Fruit fly (Drosophila melanogaster) whole organism, pupa: ENCODE results near the gene SdhD.

Experiments used
- CG10348 ChIP-seq: fragments of 200-800 bp; sonication (Bioruptor generic); IDR thresholded peaks from 2 replicates; pipeline ENCODE4 v1.3.6; 2022; ENCODE audit warnings: missing biosample characterization, missing genetic modification characterization
- CG12605 ChIP-seq: fragments of 200-800 bp; sonication (Bioruptor generic); IDR thresholded peaks from 2 replicates; pipeline ENCODE4 v1.3.6; 2022; ENCODE audit warnings: missing biosample characterization, missing genetic modification characterization
- CG13204 ChIP-seq: fragments of 200-800 bp; sonication (Bioruptor generic); optimal IDR thresholded peaks from 2 replicates; lab custom pipeline; 2018; ENCODE audit warnings: missing biosample characterization, mild to moderate bottlenecking, missing genetic modification characterization, moderate library complexity
- CG14655 ChIP-seq: fragments of 200-800 bp; sonication (Bioruptor generic); optimal IDR thresholded peaks from 3 replicates; lab custom pipeline; 2017; ENCODE audit warnings: mild to moderate bottlenecking, missing biosample characterization, missing genetic modification reagents, missing genetic modification characterization
- CG15710 ChIP-seq: fragments of 200-800 bp; sonication (Bioruptor generic); optimal IDR thresholded peaks from 2 replicates; lab custom pipeline; 2018; ENCODE audit warnings: missing biosample characterization, mild to moderate bottlenecking, missing genetic modification characterization, moderate library complexity
- CG17806 ChIP-seq: fragments of 200-800 bp; sonication (Bioruptor generic); optimal IDR thresholded peaks from 2 replicates; lab custom pipeline; 2018; ENCODE audit warnings: missing biosample characterization, mild to moderate bottlenecking, missing genetic modification characterization, moderate library complexity
- CG32121 ChIP-seq: fragments of 200-800 bp; sonication (Bioruptor generic); IDR thresholded peaks from 2 replicates; pipeline ENCODE4 v1.3.6; 2022; ENCODE audit warnings: missing biosample characterization, missing genetic modification characterization
- CG34367 ChIP-seq: fragments of 200-800 bp; sonication (Bioruptor generic); optimal IDR thresholded peaks from 2 replicates; lab custom pipeline; 2018; ENCODE audit warnings: missing biosample characterization, mild to moderate bottlenecking, missing genetic modification characterization
- CG4496 ChIP-seq: fragments of 200-800 bp; sonication (Bioruptor generic); IDR thresholded peaks from 3 replicates; pipeline ENCODE4 v1.3.6; 2022; ENCODE audit warnings: missing biosample characterization, missing genetic modification characterization
- CG8159 ChIP-seq: fragments of 200-800 bp; sonication (Bioruptor generic); optimal IDR thresholded peaks from 3 replicates; lab custom pipeline; 2018; ENCODE audit warnings: missing biosample characterization, mild to moderate bottlenecking, missing genetic modification characterization, moderate library complexity
- CG8301 ChIP-seq: fragments of 200-800 bp; sonication (Bioruptor generic); optimal IDR thresholded peaks from 2 replicates; lab custom pipeline; 2018; ENCODE audit warnings: missing biosample characterization, mild to moderate bottlenecking, missing genetic modification characterization
- CG9948 ChIP-seq: fragments of 200-800 bp; sonication (Bioruptor generic); optimal IDR thresholded peaks from 2 replicates; lab custom pipeline; 2018; ENCODE audit warnings: missing biosample characterization, mild to moderate bottlenecking, missing genetic modification characterization, moderate library complexity
- D1 ChIP-seq: fragments of 200-800 bp; sonication (Bioruptor generic); optimal IDR thresholded peaks from 2 replicates; lab custom pipeline; 2018; ENCODE audit warnings: missing biosample characterization, mild to moderate bottlenecking, missing genetic modification characterization, moderate library complexity
- EcR ChIP-seq: fragments of 200-800 bp; sonication (Bioruptor generic); optimal IDR thresholded peaks from 3 replicates; lab custom pipeline; 2019; ENCODE audit warnings: missing biosample characterization, missing genetic modification characterization, mild to moderate bottlenecking, moderate library complexity, missing genetic modification reagents
- Ets98B ChIP-seq: fragments of 200-800 bp; sonication (Bioruptor generic); IDR thresholded peaks from 2 replicates; pipeline ENCODE4 v1.3.6; 2022; ENCODE audit warnings: missing biosample characterization, missing genetic modification characterization
- Pif1A ChIP-seq: fragments of 200-800 bp; sonication (Bioruptor generic); optimal IDR thresholded peaks from 3 replicates; lab custom pipeline; 2016; ENCODE audit warnings: missing biosample characterization, missing genetic modification characterization
- Pif1B ChIP-seq: fragments of 200-800 bp; sonication (Bioruptor generic); optimal IDR thresholded peaks from 3 replicates; lab custom pipeline; 2016; ENCODE audit warnings: missing biosample characterization, missing genetic modification characterization
- Snoo ChIP-seq: fragments of 200-800 bp; sonication (Bioruptor generic); optimal IDR thresholded peaks from 3 replicates; lab custom pipeline; 2017; ENCODE audit warnings: missing biosample characterization, mild to moderate bottlenecking, missing genetic modification characterization, inconsistent platforms
- fd96Ca ChIP-seq: fragments of 200-800 bp; sonication (Bioruptor generic); IDR thresholded peaks from 3 replicates; pipeline ENCODE4 v1.3.6; 2022; ENCODE audit warnings: missing biosample characterization, missing genetic modification characterization
- gl ChIP-seq: fragments of 200-800 bp; sonication (Bioruptor generic); optimal IDR thresholded peaks from 2 replicates; lab custom pipeline; 2018; ENCODE audit warnings: missing biosample characterization, mild to moderate bottlenecking, missing genetic modification characterization
- rn ChIP-seq: fragments of 200-800 bp; sonication (Bioruptor generic); IDR thresholded peaks from 2 replicates; pipeline ENCODE4 v1.3.6; 2022; ENCODE audit warnings: missing biosample characterization, missing genetic modification characterization

SdhD gene

DNA sequence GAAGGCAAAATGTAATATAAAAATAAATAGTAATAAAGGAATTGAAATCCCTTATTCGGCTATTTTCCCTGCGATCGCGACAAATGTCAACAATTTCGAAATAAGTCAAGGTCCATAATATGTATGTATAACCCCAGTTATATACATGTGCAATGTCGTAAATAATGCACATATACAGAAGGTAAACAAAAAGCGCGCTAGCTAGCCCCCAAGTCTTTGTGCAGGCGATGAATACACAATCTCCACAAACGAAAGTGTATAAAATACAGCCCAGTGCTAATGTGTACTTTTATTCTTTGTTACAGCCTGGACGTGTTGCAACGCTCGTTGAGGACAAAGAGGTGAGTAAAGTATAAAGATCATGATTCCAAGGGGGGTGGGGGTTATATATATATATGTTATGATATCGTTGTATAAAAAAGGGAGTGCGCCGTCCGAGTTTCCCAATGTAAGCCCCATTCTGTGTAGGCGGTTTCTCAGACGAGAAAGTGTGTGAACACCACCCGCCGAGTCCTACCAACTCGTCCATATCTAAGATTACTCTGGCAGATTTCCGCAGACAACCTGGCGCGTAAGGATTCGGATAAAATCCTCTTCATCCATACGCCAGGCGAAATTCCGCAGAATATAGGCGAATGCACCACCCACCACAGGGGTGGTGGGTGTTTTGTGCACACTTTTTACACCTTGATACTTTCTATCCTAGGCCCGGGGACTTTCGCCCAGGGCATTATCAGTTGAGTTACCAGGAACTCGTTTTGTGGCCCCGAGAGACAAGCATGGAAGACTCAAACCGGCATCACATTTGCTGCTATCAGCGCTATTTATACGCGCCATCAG lies 30.5 kb downstream of the SdhD start:
- TF ChIP-seq Pif1B (GFP tag; lab: Kevin White, UChicago) (no peak), CG34367 (tag; lab: Kevin White, UChicago) (no peak), gl (peak; percentile 38), rn (no peak), CG14655 (GFP tag; lab: Kevin White, UChicago) (peak; percentile 45), CG15710 (tag; lab: Kevin White, UChicago) (peak; percentile 6), CG13204 (GFP tag; lab: Kevin White, UChicago) (peak; percentile 54), Pif1A (GFP tag; lab: Kevin White, UChicago) (no peak), CG4496 (GFP tag; lab: Robert Waterston, UW) (peak; percentile 84), CG9948 (tag; lab: Kevin White, UChicago) (no peak), CG8159 (tag; lab: Kevin White, UChicago) (peak; percentile 21), CG17806 (tag; lab: Kevin White, UChicago) (no peak), Ets98B (GFP tag; lab: Robert Waterston, UW) (peak; percentile 61), Snoo (peak; percentile 40), CG12605 (peak; percentile 62), CG10348 (GFP tag; lab: Robert Waterston, UW) (no peak), CG32121 (GFP tag; lab: Robert Waterston, UW) (peak; percentile 57), EcR (GFP tag; lab: Kevin White, UChicago) (peak; percentile 54), D1 (no peak), CG8301 (tag; lab: Kevin White, UChicago) (peak; percentile 39), fd96Ca (GFP tag; lab: Robert Waterston, UW) (peak; percentile 51; the same call in 2 of the 3 replicates)

DNA sequence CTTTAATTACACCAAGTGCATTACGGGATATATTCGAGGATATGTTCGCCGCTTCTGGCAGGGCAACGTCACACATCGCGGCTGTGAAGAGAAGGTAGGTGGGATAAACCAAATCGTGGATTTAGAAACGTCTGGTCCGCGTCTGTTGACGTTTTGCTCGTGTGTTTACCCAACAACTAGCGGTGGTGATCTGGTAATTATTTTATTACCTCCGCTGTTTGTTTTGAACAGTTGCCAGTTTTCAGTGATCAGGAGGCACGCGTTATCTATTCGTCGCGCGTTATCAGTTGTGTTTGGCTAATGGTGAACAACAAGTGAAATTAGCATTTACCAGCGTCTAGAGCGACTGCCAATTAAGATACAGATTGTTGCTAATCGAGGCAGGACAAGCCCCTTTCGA lies 31.3 kb downstream of the SdhD start:
- no peak for TF ChIP-seq CG10348 (GFP tag; lab: Robert Waterston, UW)
- TF ChIP-seq Pif1B (GFP tag; lab: Kevin White, UChicago) = no peak
- TF ChIP-seq Snoo = no peak
- no peak for TF ChIP-seq Pif1A (GFP tag; lab: Kevin White, UChicago)
- no peak for TF ChIP-seq gl
- TF ChIP-seq CG9948 (tag; lab: Kevin White, UChicago) = no peak
- no peak for TF ChIP-seq CG8301 (tag; lab: Kevin White, UChicago)
- no peak for TF ChIP-seq CG13204 (GFP tag; lab: Kevin White, UChicago)
- no peak for TF ChIP-seq rn
- TF ChIP-seq CG4496 (GFP tag; lab: Robert Waterston, UW) = no peak
- TF ChIP-seq Ets98B (GFP tag; lab: Robert Waterston, UW) = no peak
- TF ChIP-seq CG8159 (tag; lab: Kevin White, UChicago) = no peak
- TF ChIP-seq D1 = no peak
- no peak for TF ChIP-seq CG34367 (tag; lab: Kevin White, UChicago)
- TF ChIP-seq CG14655 (GFP tag; lab: Kevin White, UChicago) = no peak
- no peak for TF ChIP-seq CG32121 (GFP tag; lab: Robert Waterston, UW)

DNA sequence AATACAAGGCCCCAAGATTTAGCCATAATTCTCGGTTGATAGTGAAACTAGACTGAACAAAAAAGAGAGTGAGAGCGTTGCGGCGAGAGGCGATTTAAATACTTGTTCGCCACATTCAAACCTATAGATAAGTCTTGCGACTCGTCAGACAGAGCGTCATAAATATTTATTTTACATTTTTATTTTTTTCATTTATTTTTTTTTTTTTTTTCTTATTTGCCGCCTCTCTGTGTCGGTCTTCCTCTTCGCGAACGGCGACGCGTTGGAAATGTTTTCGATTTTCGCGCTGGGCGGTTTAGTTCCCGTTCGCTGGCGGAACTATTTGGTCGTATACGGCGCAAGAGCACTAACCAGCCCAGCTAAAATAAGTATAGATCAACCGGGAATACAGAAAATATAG lies 32.3 kb downstream of the SdhD start:
- TF ChIP-seq Pif1B (GFP tag; lab: Kevin White, UChicago) = peak; percentile 44
- TF ChIP-seq CG15710 (tag; lab: Kevin White, UChicago) = peak; percentile 52
- no peak for TF ChIP-seq EcR (GFP tag; lab: Kevin White, UChicago)
- peak; percentile 28; the same call in 1 of the 2 replicates for TF ChIP-seq CG32121 (GFP tag; lab: Robert Waterston, UW)
- no peak for TF ChIP-seq CG8301 (tag; lab: Kevin White, UChicago)
- no peak for TF ChIP-seq CG34367 (tag; lab: Kevin White, UChicago)
- TF ChIP-seq fd96Ca (GFP tag; lab: Robert Waterston, UW) = 0 out of 3 replicates have a peak, but pooled peaks have one; percentile 25
- peak; percentile 76; the same call in 2 of the 3 replicates for TF ChIP-seq CG4496 (GFP tag; lab: Robert Waterston, UW)
- TF ChIP-seq gl = peak; percentile 62
- TF ChIP-seq CG12605 = peak; percentile 85
- TF ChIP-seq Pif1A (GFP tag; lab: Kevin White, UChicago) = peak; percentile 57
- no peak for TF ChIP-seq CG10348 (GFP tag; lab: Robert Waterston, UW)
- peak; percentile 62 for TF ChIP-seq CG13204 (GFP tag; lab: Kevin White, UChicago)
- TF ChIP-seq Ets98B (GFP tag; lab: Robert Waterston, UW) = peak; percentile 71; the same call in 1 of the 2 replicates
- no peak for TF ChIP-seq CG17806 (tag; lab: Kevin White, UChicago)
- TF ChIP-seq CG9948 (tag; lab: Kevin White, UChicago) = peak; percentile 7
- no peak for TF ChIP-seq D1
- TF ChIP-seq Snoo = no peak
- peak; percentile 23 for TF ChIP-seq CG14655 (GFP tag; lab: Kevin White, UChicago)
- peak; percentile 49 for TF ChIP-seq CG8159 (tag; lab: Kevin White, UChicago)

DNA sequence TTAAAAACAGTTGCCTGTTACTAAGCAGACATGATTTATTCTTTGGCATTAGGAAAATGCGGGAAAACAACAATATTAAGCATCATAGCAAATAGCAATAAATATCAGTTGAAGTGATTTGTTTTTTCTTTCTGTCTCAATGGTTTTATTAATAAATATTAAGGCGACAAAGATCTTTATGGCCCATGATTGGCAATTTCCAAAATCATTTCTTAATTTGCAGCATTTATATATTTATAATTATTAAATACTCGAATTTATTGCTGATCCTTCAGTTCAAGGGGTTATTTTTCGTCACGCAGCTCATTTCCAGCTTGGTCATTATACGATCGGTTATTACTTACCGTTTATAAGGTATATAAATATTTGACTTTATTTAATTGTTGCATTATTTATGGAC lies 32.7 kb downstream of the SdhD start:
- no peak for TF ChIP-seq CG12605
- no peak for TF ChIP-seq Pif1B (GFP tag; lab: Kevin White, UChicago)
- TF ChIP-seq CG8301 (tag; lab: Kevin White, UChicago) = no peak
- no peak for TF ChIP-seq CG10348 (GFP tag; lab: Robert Waterston, UW)

DNA sequence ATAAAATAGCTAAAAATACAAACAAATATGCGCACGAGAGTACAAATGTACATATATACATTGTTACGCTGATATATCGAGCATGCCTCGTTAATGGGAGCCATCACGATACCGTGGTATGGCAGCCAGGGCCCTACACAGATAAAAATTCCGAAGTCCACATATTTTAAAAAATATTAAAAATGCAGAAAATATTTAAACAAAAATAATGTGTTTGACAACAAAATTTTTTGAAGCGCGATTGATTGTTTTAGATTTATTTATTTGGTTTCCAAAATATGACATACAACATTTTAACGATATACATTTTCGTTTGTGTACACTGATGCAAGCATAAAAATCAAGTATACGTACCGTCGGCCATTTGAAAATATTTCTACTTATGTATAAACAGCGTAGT lies 33.7 kb downstream of the SdhD start:
- TF ChIP-seq CG9948 (tag; lab: Kevin White, UChicago) (peak; percentile 63), Pif1B (GFP tag; lab: Kevin White, UChicago) (peak; percentile 45), CG10348 (GFP tag; lab: Robert Waterston, UW) (no peak), Ets98B (GFP tag; lab: Robert Waterston, UW) (peak; percentile 75), gl (no peak), CG14655 (GFP tag; lab: Kevin White, UChicago) (peak; percentile 67), CG13204 (GFP tag; lab: Kevin White, UChicago) (no peak), rn (peak; percentile 33; the same call in 1 of the 2 replicates), CG4496 (GFP tag; lab: Robert Waterston, UW) (peak; percentile 83), CG15710 (tag; lab: Kevin White, UChicago) (peak; percentile 60), CG17806 (tag; lab: Kevin White, UChicago) (peak; percentile 34), EcR (GFP tag; lab: Kevin White, UChicago) (no peak), Snoo (peak; percentile 40), D1 (no peak), CG8301 (tag; lab: Kevin White, UChicago) (peak; percentile 70), CG8159 (tag; lab: Kevin White, UChicago) (peak; percentile 69), Pif1A (GFP tag; lab: Kevin White, UChicago) (peak; percentile 63), fd96Ca (GFP tag; lab: Robert Waterston, UW) (0 out of 3 replicates have a peak, but pooled peaks have one; percentile 50), CG34367 (tag; lab: Kevin White, UChicago) (peak; percentile 27), CG12605 (peak; percentile 67), CG32121 (GFP tag; lab: Robert Waterston, UW) (peak; percentile 84)
